Fruit fly (Drosophila melanogaster): ENCODE data around the gene CG45064.

CG45064 gene

dm6 chrX:14846116-14846614 lies 36.2 kb downstream of the CG45064 start:
- no peak for TF ChIP-seq noc (tag; optimal IDR thresholded peaks at IDR 0.05)

dm6 chrX:14844657-14845056 lies 37.7 kb downstream of the CG45064 start, which contains the start of gene CG12539:
Gene CG12539, minus strand, starts transcription at chrX:14844757.
- TF ChIP-seq noc (tag; optimal IDR thresholded peaks at IDR 0.05) = no peak

- TF ChIP-seq noc (tag; optimal IDR thresholded peaks at IDR 0.05) = no peak
These were observed 40.4 kb downstream of the CG45064 start for dm6 chrX:14841893-14842505.

DNA sequence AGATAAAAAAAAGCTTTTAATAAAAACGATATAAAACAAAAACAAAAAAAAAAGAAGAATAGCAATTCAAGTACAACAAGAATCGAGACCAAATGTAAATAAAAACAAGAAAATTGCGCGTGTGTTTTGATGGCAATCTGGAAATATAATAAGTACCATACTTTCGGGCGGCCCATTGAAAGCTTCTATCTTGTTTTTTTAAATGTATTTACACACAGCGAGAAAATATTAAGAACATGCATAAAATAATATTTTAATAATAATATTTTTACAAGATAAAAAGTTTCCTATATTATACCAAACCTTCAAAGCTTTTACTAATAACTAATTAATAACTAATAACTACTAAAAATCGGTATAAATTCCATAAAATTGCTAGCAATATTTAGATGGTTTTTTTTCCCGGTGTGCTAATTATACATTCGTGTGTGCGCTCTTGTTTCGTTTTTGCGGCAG lies 41.9 kb downstream of the CG45064 start:
- TF ChIP-seq noc (tag; optimal IDR thresholded peaks at IDR 0.05) = no peak

DNA sequence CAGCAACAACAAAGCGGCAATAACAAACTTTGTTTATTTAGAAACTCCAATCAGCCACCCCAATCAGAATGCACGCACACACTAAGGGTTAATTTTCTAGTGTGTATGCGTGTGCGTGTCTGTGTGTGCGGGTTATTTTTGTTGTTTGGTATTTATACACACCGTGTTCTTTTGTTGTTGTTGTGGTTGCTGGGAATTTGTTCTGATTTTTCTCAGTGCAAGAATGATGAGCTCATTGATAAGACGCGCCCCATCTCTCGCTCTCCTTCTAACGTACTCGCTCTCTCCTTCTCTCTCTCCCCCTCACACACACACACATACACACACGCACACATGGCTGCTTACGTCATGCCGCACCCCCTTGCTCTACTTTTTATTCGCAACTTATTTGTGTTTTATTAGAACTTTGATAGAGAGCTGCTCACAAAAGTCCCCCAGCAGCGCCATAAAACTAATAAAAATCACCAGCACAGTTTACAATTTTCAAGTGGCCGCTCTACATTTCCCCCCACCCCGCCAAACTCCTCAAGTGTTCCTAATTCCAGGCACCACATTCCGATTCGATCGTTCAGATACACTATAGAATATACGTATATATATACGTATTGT lies 42.5 kb downstream of the CG45064 start:
- TF ChIP-seq noc (tag; optimal IDR thresholded peaks at IDR 0.05) = no peak

DNA sequence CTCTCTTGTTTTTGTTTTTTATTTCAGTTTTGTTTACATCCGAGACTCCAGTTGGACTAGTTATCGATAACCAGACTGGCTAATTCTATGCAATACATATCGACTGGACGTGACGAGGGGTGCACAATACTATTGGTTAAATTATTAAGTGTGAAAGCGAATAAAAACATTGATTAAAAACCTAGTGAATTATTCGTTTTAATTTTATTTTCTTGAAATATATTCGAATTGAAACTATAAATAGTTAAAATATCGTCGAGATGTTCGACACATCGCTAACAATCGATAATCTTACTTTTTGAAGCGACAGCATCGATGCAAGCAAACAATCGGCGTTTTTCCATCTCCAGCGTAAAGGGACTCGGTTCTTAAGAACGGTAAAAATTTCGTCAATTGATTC lies 43.3 kb downstream of the CG45064 start, which contains the start of the genes CG32590 and Flo2:
CG32590 (minus strand) TSS at position 60 of the 400 bp plus-strand sequence.
Flo2 (plus strand) TSS at position 330 of the 400 bp plus-strand sequence.
- TF ChIP-seq noc (tag; optimal IDR thresholded peaks at IDR 0.05) = peak; percentile 75

dm6 chrX:14837983-14838382 lies 44.4 kb downstream of the CG45064 start, which contains the start of gene Grx5:
Gene Grx5, minus strand, starts transcription at chrX:14838198.
- no peak for TF ChIP-seq noc (tag; optimal IDR thresholded peaks at IDR 0.05)

DNA sequence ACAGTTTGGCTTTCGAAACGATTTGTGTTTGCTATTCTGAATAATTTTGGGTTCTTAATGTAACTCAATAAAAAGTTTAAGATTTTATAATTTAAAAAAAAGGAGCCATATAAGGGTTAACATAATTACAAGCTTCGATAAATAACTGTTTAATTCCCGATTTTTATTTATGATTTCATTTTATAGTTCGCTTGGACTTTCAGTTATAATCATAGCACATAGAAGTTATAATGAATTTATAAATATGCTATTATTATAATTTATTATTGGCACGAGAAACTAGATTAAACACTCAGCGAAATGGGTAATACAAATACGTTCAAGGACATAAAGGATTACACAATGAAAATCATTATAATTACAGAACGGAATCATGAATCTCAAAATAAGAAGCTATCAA lies 46.0 kb downstream of the CG45064 start, which contains the start of gene CG14410:
CG14410 (plus strand) TSS at position 301 of the 400 bp plus-strand sequence.
- no peak for TF ChIP-seq noc (tag; optimal IDR thresholded peaks at IDR 0.05)

dm6 chrX:14832562-14833303 lies 49.7 kb downstream of the CG45064 start, which contains the start of gene CG14411:
Gene CG14411, plus strand, starts transcription at chrX:14832647.
- no peak for TF ChIP-seq noc (tag; optimal IDR thresholded peaks at IDR 0.05)

DNA sequence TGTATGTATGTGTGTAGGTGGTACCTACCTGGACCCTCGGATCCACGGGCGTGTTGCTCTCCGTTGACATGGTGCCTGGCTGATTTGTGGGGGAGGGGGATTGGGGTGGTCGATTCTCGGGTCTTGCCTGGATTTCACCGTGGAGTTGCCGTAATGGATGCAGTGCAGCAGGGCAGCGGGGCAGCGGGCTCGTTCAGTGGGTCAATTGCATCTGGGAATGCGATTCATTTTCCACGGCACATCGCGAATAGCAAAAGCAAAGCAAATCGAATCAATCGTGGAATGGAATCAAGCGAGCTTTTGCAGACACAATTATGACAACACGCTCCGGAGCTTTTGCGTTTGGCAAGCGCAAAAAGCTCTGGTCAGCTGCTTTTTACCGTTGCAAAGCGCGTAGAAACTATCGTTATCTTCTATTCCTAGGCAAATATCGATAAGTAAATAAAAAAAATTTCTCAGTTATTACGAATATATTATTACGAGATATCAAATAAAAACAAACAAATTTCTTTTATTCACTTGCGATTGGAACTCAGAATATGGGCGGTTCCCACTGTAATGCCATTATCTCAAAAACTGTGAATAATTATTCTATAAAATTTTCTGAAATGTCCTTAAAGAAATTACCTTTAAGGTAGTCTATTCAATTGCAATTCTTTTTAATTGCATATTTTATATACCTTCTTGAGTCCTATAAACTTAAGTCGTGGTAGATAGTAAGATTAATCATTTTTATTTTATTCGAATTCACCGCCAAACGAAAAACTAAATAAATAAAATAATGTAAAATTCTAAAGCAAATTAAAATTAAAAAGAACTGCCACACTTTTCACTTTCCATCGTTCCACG lies 50.4 kb downstream of the CG45064 start, which contains the start of gene CG14408:
CG14408 (minus strand) TSS at position 321 of the 849 bp plus-strand sequence.
- no peak for TF ChIP-seq noc (tag; optimal IDR thresholded peaks at IDR 0.05)

dm6 chrX:14827643-14828042 lies 54.7 kb downstream of the CG45064 start:
- no peak for TF ChIP-seq noc (tag; optimal IDR thresholded peaks at IDR 0.05)

dm6 chrX:14825922-14826617 lies 56.3 kb downstream of the CG45064 start, which contains the start of gene rut:
Gene rut, minus strand, starts transcription at chrX:14826073.
- no peak for TF ChIP-seq noc (tag; optimal IDR thresholded peaks at IDR 0.05)

- TF ChIP-seq noc (tag; optimal IDR thresholded peaks at IDR 0.05) = no peak
These were observed 57.0 kb downstream of the CG45064 start for dm6 chrX:14825470-14825787.

All from whole organism, larva.